Fruit fly (Drosophila melanogaster): ENCODE results near the gene Hipk.

Gene Hipk

dm6 chr3L:555898-556540 is 13.2 kb downstream of the Hipk start:
- TF ChIP-seq CG10431 (GFP tag; optimal IDR thresholded peaks at IDR 0.05): no peak
- no peak for TF ChIP-seq gro (GFP tag; optimal IDR thresholded peaks at IDR 0.05)
- no peak for TF ChIP-seq Mad (GFP tag; optimal IDR thresholded peaks at IDR 0.05)
- TF ChIP-seq lola (GFP tag; optimal IDR thresholded peaks at IDR 0.05): no peak
- TF ChIP-seq Drgx (GFP tag; IDR thresholded peaks at IDR 0.05): peak; percentile 42; the same call in 1 of the 2 replicates
- no peak for TF ChIP-seq CG3838 (GFP tag; optimal IDR thresholded peaks at IDR 0.05)
- no peak for TF ChIP-seq CG18011 (GFP tag; optimal IDR thresholded peaks at IDR 0.05)
- TF ChIP-seq CoRest (tag; optimal IDR thresholded peaks at IDR 0.05): no peak
- no peak for TF ChIP-seq CG4328 (GFP tag; optimal IDR thresholded peaks at IDR 0.05)
- TF ChIP-seq wdn (GFP tag; IDR thresholded peaks at IDR 0.05): no peak
- TF ChIP-seq trh (GFP tag; optimal IDR thresholded peaks at IDR 0.05): no peak
- peak; percentile 44; the same call in 1 of the 2 replicates for TF ChIP-seq crol (GFP tag; IDR thresholded peaks at IDR 0.05)
- TF ChIP-seq CG13296 (GFP tag; optimal IDR thresholded peaks at IDR 0.05): no peak
- TF ChIP-seq bab2 (GFP tag; optimal IDR thresholded peaks at IDR 0.05): no peak
- TF ChIP-seq Dll (GFP tag; IDR thresholded peaks at IDR 0.05; ENCODE audit: partially characterized antibody): no peak
- no peak for TF ChIP-seq Hr51 (GFP tag; optimal IDR thresholded peaks at IDR 0.05)
- TF ChIP-seq CG17912 (GFP tag; optimal IDR thresholded peaks at IDR 0.05): no peak

- TF ChIP-seq Camta (GFP tag; optimal IDR thresholded peaks at IDR 0.05) (no peak), CG17359 (tag; optimal IDR thresholded peaks at IDR 0.05) (peak; percentile 26), ash1 (GFP tag; optimal IDR thresholded peaks at IDR 0.05) (no peak), da (GFP tag; optimal IDR thresholded peaks at IDR 0.05) (no peak), CG2120 (GFP tag; optimal IDR thresholded peaks at IDR 0.05) (peak; percentile 68), CG8924 (tag; optimal IDR thresholded peaks at IDR 0.05) (peak; percentile 15), CG6854 (GFP tag; optimal IDR thresholded peaks at IDR 0.05) (peak; percentile 2), CG7963 (GFP tag; IDR thresholded peaks at IDR 0.05; ENCODE audit: partially characterized antibody) (no peak), cato (GFP tag; optimal IDR thresholded peaks at IDR 0.05; ENCODE audit: borderline replicate concordance) (no peak), CG9609 (GFP tag; optimal IDR thresholded peaks at IDR 0.05) (peak; percentile 40), CG17802 (tag; optimal IDR thresholded peaks at IDR 0.05) (no peak), CG18599 (GFP tag; optimal IDR thresholded peaks at IDR 0.05) (peak; percentile 78), CG13424 (tag; optimal IDR thresholded peaks at IDR 0.05) (peak; percentile 50), Pdp1 (GFP tag; optimal IDR thresholded peaks at IDR 0.05) (peak in 1 of 2 experiments; percentile 24), bab2 (GFP tag; optimal IDR thresholded peaks at IDR 0.05) (no peak), zfh1 (GFP tag; IDR thresholded peaks at IDR 0.05) (peak; percentile 51; the same call in 1 of the 3 replicates), CG11093 (GFP tag; IDR thresholded peaks at IDR 0.05) (no peak), kay (GFP tag; optimal IDR thresholded peaks at IDR 0.05) (peak; percentile 18), Gsc (GFP tag; IDR thresholded peaks at IDR 0.05) (no peak), org-1 (GFP tag; optimal IDR thresholded peaks at IDR 0.05) (peak; percentile 57), her (GFP tag; optimal IDR thresholded peaks at IDR 0.05) (peak; percentile 57), Ets65A (GFP tag) (peak; percentile 7), CG17612 (GFP tag; IDR thresholded peaks at IDR 0.05) (peak; percentile 38; the same call in 1 of the 2 replicates), CG14050 (GFP tag; IDR thresholded peaks at IDR 0.05) (peak; percentile 39; the same call in 1 of the 3 replicates), CG3163 (GFP tag; optimal IDR thresholded peaks at IDR 0.05) (no peak), tup (GFP tag; optimal IDR thresholded peaks at IDR 0.05) (no peak), pnt (GFP tag; optimal IDR thresholded peaks at IDR 0.05) (peak; percentile 2), slou (GFP tag; optimal IDR thresholded peaks at IDR 0.05) (no peak), CG2199 (GFP tag; IDR thresholded peaks at IDR 0.05) (0 out of 3 replicates have a peak, but pooled peaks have one; percentile 16), ham (GFP tag; IDR thresholded peaks at IDR 0.05) (peak; percentile 46; the same call in 1 of the 2 replicates), CG3847 (GFP tag; IDR thresholded peaks at IDR 0.05) (peak; percentile 62), CG1792 (GFP tag; optimal IDR thresholded peaks at IDR 0.05) (no peak), H15 (GFP tag; IDR thresholded peaks at IDR 0.05) (0 out of 3 replicates have a peak, but pooled peaks have one; percentile 48)
Measured at dm6 chr3L:557294-557693, 14.4 kb downstream of the Hipk start.

All from whole organism, embryonic.